Worm (Caenorhabditis elegans): ENCODE data around the gene nex-3.

DNA sequence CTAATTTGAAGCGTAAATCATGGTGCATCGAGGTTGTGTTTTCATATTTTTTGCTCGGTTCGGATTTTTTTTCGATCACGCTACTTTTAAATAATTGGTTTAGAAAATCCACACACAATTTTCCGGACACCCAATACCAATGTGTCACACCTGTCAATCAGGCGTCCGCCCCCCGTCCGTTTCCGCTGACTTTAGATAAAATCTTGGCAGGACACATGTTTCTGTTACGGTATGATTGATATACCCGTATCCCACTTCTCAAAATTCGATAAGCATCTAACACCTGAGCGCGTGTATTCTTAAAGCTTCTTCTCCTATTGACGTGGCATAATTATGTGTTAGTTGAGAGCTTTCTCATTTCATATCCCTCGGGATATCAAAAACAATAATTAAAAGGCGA, 6.1 kb downstream of the nex-3 start:
- no peak for TF ChIP-seq ZK546.5 (tag; optimal IDR thresholded peaks at IDR 0.05)
- no peak for TF ChIP-seq mdl-1 (tag; optimal IDR thresholded peaks at IDR 0.05)
- TF ChIP-seq nhr-12 (tag; optimal IDR thresholded peaks at IDR 0.05): no peak
- TF ChIP-seq elt-3 (tag; optimal IDR thresholded peaks at IDR 0.05): no peak
